Fruit fly (Drosophila melanogaster) whole organism, embryonic: ENCODE data around the gene Cyp4ac1.

ENCODE experiments used
- ATbp ChIP-seq: fragments of 200-800 bp; sonication (Bioruptor generic); optimal IDR thresholded peaks from 2 replicates; lab custom pipeline; 2017; ENCODE audit warnings: missing biosample characterization, mild to moderate bottlenecking, missing genetic modification characterization, missing genetic modification reagents
- Abd-B ChIP-seq: fragments of 200-800 bp; sonication (Bioruptor generic); optimal IDR thresholded peaks from 2 replicates; lab custom pipeline; 2018; ENCODE audit warnings: missing biosample characterization, mild to moderate bottlenecking, missing genetic modification characterization, moderate library complexity
- B-H1 ChIP-seq: fragments of 200-800 bp; sonication (Bioruptor generic); IDR thresholded peaks from 3 replicates; pipeline ENCODE4 v1.3.6; 2022; ENCODE audit warnings: missing biosample characterization, missing genetic modification characterization
- CG10209 ChIP-seq: fragments of 200-800 bp; sonication (Bioruptor generic); optimal IDR thresholded peaks from 3 replicates; lab custom pipeline; 2017; ENCODE audit warnings: missing biosample characterization, mild to moderate bottlenecking, missing genetic modification characterization, missing genetic modification reagents
- CG10462 ChIP-seq: fragments of 200-800 bp; sonication (Bioruptor generic); optimal IDR thresholded peaks from 2 replicates; lab custom pipeline; 2016; ENCODE audit warnings: missing biosample characterization, missing genetic modification characterization
- CG12744 ChIP-seq: fragments of 200-800 bp; sonication (Bioruptor generic); optimal IDR thresholded peaks from 2 replicates; lab custom pipeline; 2016; ENCODE audit warnings: missing biosample characterization, missing genetic modification characterization
- CG14050 ChIP-seq: fragments of 200-800 bp; sonication (Bioruptor generic); IDR thresholded peaks from 3 replicates; pipeline ENCODE4 v1.3.6; 2022; ENCODE audit warnings: missing biosample characterization, missing genetic modification characterization
- CG15479 ChIP-seq: fragments of 200-800 bp; sonication (Bioruptor generic); optimal IDR thresholded peaks from 3 replicates; lab custom pipeline; 2019; ENCODE audit warnings: missing biosample characterization, mild to moderate bottlenecking, missing genetic modification characterization, moderate library complexity
- CG16813 ChIP-seq: fragments of 200-800 bp; sonication (Bioruptor generic); IDR thresholded peaks from 3 replicates; pipeline ENCODE4 v1.3.6; 2022; ENCODE audit warnings: missing biosample characterization, missing genetic modification characterization; ENCODE audit not compliant: partially characterized antibody
- CG16815 ChIP-seq: fragments of 200-800 bp; sonication (Bioruptor generic); optimal IDR thresholded peaks from 3 replicates; lab custom pipeline; 2017; ENCODE audit warnings: missing biosample characterization, mild to moderate bottlenecking, missing genetic modification characterization
- CG17186 ChIP-seq: fragments of 200-800 bp; sonication (Bioruptor generic); optimal IDR thresholded peaks from 3 replicates; lab custom pipeline; 2017; ENCODE audit warnings: missing biosample characterization, missing genetic modification reagents, missing genetic modification characterization
- CG17361 ChIP-seq: fragments of 200-800 bp; sonication (Bioruptor generic); IDR thresholded peaks from 3 replicates; pipeline ENCODE4 v1.3.6; 2022; ENCODE audit warnings: missing biosample characterization, missing genetic modification characterization
- CG31441 ChIP-seq: fragments of 200-800 bp; sonication (Bioruptor generic); IDR thresholded peaks from 2 replicates; pipeline ENCODE4 v1.3.6; 2022; ENCODE audit warnings: missing biosample characterization, missing genetic modification characterization
- CG3995 ChIP-seq: fragments of 200-800 bp; sonication (Bioruptor generic); optimal IDR thresholded peaks from 3 replicates; lab custom pipeline; 2016; ENCODE audit warnings: missing biosample characterization, missing genetic modification characterization
- CG4328 ChIP-seq: fragments of 200-800 bp; sonication (Bioruptor generic); optimal IDR thresholded peaks from 3 replicates; lab custom pipeline; 2017; ENCODE audit warnings: missing biosample characterization, missing genetic modification reagents, missing genetic modification characterization
- CG4820 ChIP-seq: fragments of 200-800 bp; sonication (Bioruptor generic); optimal IDR thresholded peaks from 3 replicates; lab custom pipeline; 2016; ENCODE audit warnings: missing biosample characterization, missing genetic modification characterization
- CG5180 ChIP-seq: fragments of 200-800 bp; sonication (Bioruptor generic); optimal IDR thresholded peaks from 3 replicates; lab custom pipeline; 2017; ENCODE audit warnings: missing biosample characterization, missing genetic modification characterization, mild to moderate bottlenecking, moderate library complexity, missing genetic modification reagents
- CG6683 ChIP-seq: fragments of 200-800 bp; sonication (Bioruptor generic); optimal IDR thresholded peaks from 2 replicates; lab custom pipeline; 2017; ENCODE audit warnings: missing biosample characterization, mild to moderate bottlenecking, missing genetic modification characterization, missing genetic modification reagents
- CG6689 ChIP-seq: fragments of 200-800 bp; sonication (Bioruptor generic); IDR thresholded peaks from 2 replicates; pipeline ENCODE4 v1.3.6; 2022; ENCODE audit warnings: missing biosample characterization, missing genetic modification characterization
- CG8089 ChIP-seq: fragments of 200-800 bp; sonication (Bioruptor generic); optimal IDR thresholded peaks from 3 replicates; lab custom pipeline; 2016; ENCODE audit warnings: missing biosample characterization, missing genetic modification characterization
- CG8290 ChIP-seq, 3 experiments: fragments of 200-800 bp; sonication (Bioruptor generic); optimal IDR thresholded peaks; 2 replicates each; lab custom pipeline; 2016 to 2019; ENCODE audit warnings: missing biosample characterization in 3 of 3, missing genetic modification characterization in 3 of 3, mild to moderate bottlenecking in 2 of 3, moderate library complexity in 1 of 3
- CG8944 ChIP-seq: fragments of 200-800 bp; sonication (Bioruptor generic); optimal IDR thresholded peaks from 3 replicates; lab custom pipeline; 2016; ENCODE audit warnings: missing biosample characterization, missing genetic modification characterization
- CG9727 ChIP-seq: fragments of 200-800 bp; sonication (Bioruptor generic); optimal IDR thresholded peaks from 3 replicates; lab custom pipeline; 2017; ENCODE audit warnings: missing biosample characterization, mild to moderate bottlenecking, missing genetic modification characterization
- CG9797 ChIP-seq: fragments of 200-800 bp; sonication (Bioruptor generic); optimal IDR thresholded peaks from 3 replicates; lab custom pipeline; 2018; ENCODE audit warnings: missing biosample characterization, mild to moderate bottlenecking, missing genetic modification characterization
- CTCF ChIP-seq: fragments of 200-800 bp; sonication (Bioruptor generic); optimal IDR thresholded peaks from 2 replicates; lab custom pipeline; 2017; ENCODE audit warnings: missing biosample characterization, mild to moderate bottlenecking, missing genetic modification characterization, moderate library complexity
- Dip2 ChIP-seq: fragments of 200-800 bp; sonication (Bioruptor generic); IDR thresholded peaks from 2 replicates; pipeline ENCODE4 v1.3.6; 2022; ENCODE audit warnings: missing biosample characterization, missing genetic modification characterization
- Dp ChIP-seq: fragments of 200-800 bp; sonication (Bioruptor generic); optimal IDR thresholded peaks from 2 replicates; lab custom pipeline; 2018; ENCODE audit warnings: missing biosample characterization, mild to moderate bottlenecking, missing genetic modification characterization, moderate library complexity
- Fer2 ChIP-seq: fragments of 200-800 bp; sonication (Bioruptor generic); optimal IDR thresholded peaks from 2 replicates; lab custom pipeline; 2018; ENCODE audit warnings: missing biosample characterization, mild to moderate bottlenecking, missing genetic modification characterization, moderate library complexity
- Gug ChIP-seq: fragments of 200-800 bp; sonication (Bioruptor generic); IDR thresholded peaks from 4 replicates; pipeline ENCODE4 v1.3.6; 2022; ENCODE audit warnings: missing biosample characterization, missing genetic modification characterization
- Lhr ChIP-seq: fragments of 200-800 bp; sonication (Bioruptor generic); optimal IDR thresholded peaks from 3 replicates; lab custom pipeline; 2017; ENCODE audit warnings: mild to moderate bottlenecking, missing biosample characterization, missing genetic modification reagents, missing genetic modification characterization
- NFAT ChIP-seq: fragments of 200-800 bp; sonication (Bioruptor generic); IDR thresholded peaks from 2 replicates; pipeline ENCODE4 v1.3.6; 2022; ENCODE audit warnings: missing biosample characterization, missing genetic modification characterization
- Nf-YA ChIP-seq: fragments of 200-800 bp; sonication (Bioruptor generic); IDR thresholded peaks from 2 replicates; pipeline ENCODE4 v1.3.6; 2022; ENCODE audit warnings: missing biosample characterization, missing genetic modification characterization
- Oli ChIP-seq: fragments of 200-800 bp; sonication (Bioruptor generic); optimal IDR thresholded peaks from 2 replicates; lab custom pipeline; 2018; ENCODE audit warnings: missing biosample characterization, mild to moderate bottlenecking, missing genetic modification characterization, moderate library complexity
- Pdp1 ChIP-seq, 2 experiments: fragments of 200-800 bp; sonication (Bioruptor generic); optimal IDR thresholded peaks; 3 replicates each; lab custom pipeline; 2016; ENCODE audit warnings: missing biosample characterization in 2 of 2, missing genetic modification characterization in 2 of 2, mild to moderate bottlenecking in 1 of 2, moderate library complexity in 1 of 2
- Sox102F ChIP-seq: fragments of 200-800 bp; sonication (Bioruptor generic); optimal IDR thresholded peaks from 2 replicates; lab custom pipeline; 2018; ENCODE audit warnings: missing biosample characterization, mild to moderate bottlenecking, missing genetic modification characterization, moderate library complexity
- Spps ChIP-seq: fragments of 200-800 bp; sonication (Bioruptor generic); optimal IDR thresholded peaks from 2 replicates; lab custom pipeline; 2018; ENCODE audit warnings: missing biosample characterization, mild to moderate bottlenecking, missing genetic modification characterization
- btn ChIP-seq: fragments of 200-800 bp; sonication (Bioruptor generic); optimal IDR thresholded peaks from 2 replicates; lab custom pipeline; 2016; ENCODE audit warnings: missing biosample characterization, missing genetic modification characterization
- cato ChIP-seq: fragments of 200-800 bp; sonication (Bioruptor generic); optimal IDR thresholded peaks from 2 replicates; lab custom pipeline; 2016; ENCODE audit warnings: missing biosample characterization, missing genetic modification characterization, borderline replicate concordance
- chif ChIP-seq, 2 experiments: fragments of 200-800 bp; sonication (Bioruptor generic); optimal IDR thresholded peaks; 3 replicates each; lab custom pipeline; 2016; ENCODE audit warnings: missing biosample characterization in 2 of 2, missing genetic modification characterization in 2 of 2
- chn ChIP-seq: fragments of 200-800 bp; sonication (Bioruptor generic); optimal IDR thresholded peaks from 2 replicates; lab custom pipeline; 2016; ENCODE audit warnings: missing biosample characterization, missing genetic modification characterization
- cwo ChIP-seq: fragments of 200-800 bp; sonication (Bioruptor generic); optimal IDR thresholded peaks from 3 replicates; lab custom pipeline; 2017; ENCODE audit warnings: missing biosample characterization, missing genetic modification characterization, mild to moderate bottlenecking, moderate library complexity, missing genetic modification reagents
- emc ChIP-seq: fragments of 200-800 bp; sonication (Bioruptor generic); optimal IDR thresholded peaks from 2 replicates; lab custom pipeline; 2016; ENCODE audit warnings: missing biosample characterization, missing genetic modification characterization
- eve ChIP-seq, 2 experiments: fragments of >200 bp; optimal IDR thresholded peaks; 2 replicates each; lab custom pipeline; 2017; ENCODE audit warnings: missing biosample characterization in 2 of 2, missing genetic modification characterization in 2 of 2
- gsb-n ChIP-seq: fragments of 200-800 bp; sonication (Bioruptor generic); optimal IDR thresholded peaks from 3 replicates; lab custom pipeline; 2018; ENCODE audit warnings: missing biosample characterization, mild to moderate bottlenecking, missing genetic modification characterization
- h ChIP-seq: fragments of >200 bp; optimal IDR thresholded peaks from 2 replicates; lab custom pipeline; 2017
- nerfin-2 ChIP-seq: fragments of 200-800 bp; sonication (Bioruptor generic); IDR thresholded peaks from 2 replicates; pipeline ENCODE4 v1.3.6; 2022; ENCODE audit warnings: missing biosample characterization, missing genetic modification characterization; ENCODE audit not compliant: partially characterized antibody
- ranshi ChIP-seq: fragments of 200-800 bp; sonication (Bioruptor generic); IDR thresholded peaks from 2 replicates; pipeline ENCODE4 v1.3.6; 2022; ENCODE audit warnings: missing biosample characterization, missing genetic modification characterization
- ssp ChIP-seq: fragments of 200-800 bp; sonication (Bioruptor generic); IDR thresholded peaks from 2 replicates; pipeline ENCODE4 v1.3.6; 2022; ENCODE audit warnings: missing biosample characterization, missing genetic modification characterization
- sug ChIP-seq: fragments of 200-800 bp; optimal IDR thresholded peaks from 2 replicates; lab custom pipeline; 2019; ENCODE audit warnings: missing biosample characterization, mild to moderate bottlenecking, missing genetic modification characterization, moderate library complexity
- tap ChIP-seq: fragments of 200-800 bp; optimal IDR thresholded peaks from 3 replicates; lab custom pipeline; 2019; ENCODE audit warnings: missing biosample characterization, mild to moderate bottlenecking, missing genetic modification characterization, moderate library complexity
- tin ChIP-seq: fragments of 200-800 bp; sonication (Bioruptor generic); optimal IDR thresholded peaks from 3 replicates; lab custom pipeline; 2016; ENCODE audit warnings: missing biosample characterization, missing genetic modification characterization

The Cyp4ac1 gene

DNA sequence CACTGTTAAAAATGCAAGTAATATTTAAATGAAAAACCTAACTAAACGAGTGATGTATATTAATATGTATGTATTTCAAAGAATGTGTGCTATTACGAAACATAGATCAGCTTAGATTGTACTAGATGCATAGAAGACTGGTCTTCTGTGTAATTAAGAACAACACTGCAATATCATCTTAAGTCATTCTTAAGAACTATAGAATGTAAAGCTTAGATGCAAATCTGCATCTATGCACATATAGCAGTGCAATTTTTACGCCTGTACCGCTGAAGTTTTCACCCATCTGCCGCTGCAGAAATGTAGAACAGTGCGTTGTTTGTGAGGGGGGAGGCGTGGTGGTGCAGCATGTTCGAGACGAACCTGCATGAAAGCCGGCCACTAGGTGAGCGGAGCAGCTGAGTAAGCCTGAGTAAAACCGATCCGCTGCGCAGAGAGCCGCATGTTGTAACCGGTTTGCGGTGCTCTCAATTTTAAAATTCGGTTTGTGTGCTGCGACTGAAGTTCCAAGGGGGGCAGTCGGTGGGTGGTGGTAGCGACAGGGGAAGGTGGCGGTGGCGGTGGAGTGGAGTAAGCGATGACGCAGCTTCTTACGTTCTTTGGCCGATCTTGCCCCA lies 33.0 kb downstream of the Cyp4ac1 start (continued):
- TF ChIP-seq CTCF = no peak
- TF ChIP-seq CG15479 (GFP tag; lab: Kevin White, UChicago) = no peak
- no peak for TF ChIP-seq CG12744 (GFP tag; lab: Kevin White, UChicago)
- no peak for TF ChIP-seq CG10462
- no peak for TF ChIP-seq cwo (GFP tag; lab: Kevin White, UChicago)
- no peak for TF ChIP-seq ranshi (GFP tag; lab: Robert Waterston, UW)
- TF ChIP-seq CG14050 (GFP tag; lab: Robert Waterston, UW) = no peak
- TF ChIP-seq CG4328 (GFP tag; lab: Kevin White, UChicago) = no peak
- TF ChIP-seq gsb-n (tag; lab: Kevin White, UChicago) = peak; percentile 47
- TF ChIP-seq CG10209 = peak; percentile 10
- peak; percentile 55; the same call in 1 of the 2 replicates for TF ChIP-seq CG31441 (GFP tag; lab: Robert Waterston, UW)
- no peak for TF ChIP-seq tap (tag; lab: Kevin White, UChicago)
- TF ChIP-seq ssp (GFP tag; lab: Robert Waterston, UW) = no peak
- TF ChIP-seq sug (tag; lab: Kevin White, UChicago) = peak; percentile 19
- TF ChIP-seq chn (GFP tag; lab: Kevin White, UChicago) = no peak
- no peak for TF ChIP-seq CG8944 (GFP tag; lab: Kevin White, UChicago)
- no peak for TF ChIP-seq NFAT (GFP tag; lab: Robert Waterston, UW)
- TF ChIP-seq Dip2 = no peak
- no peak for TF ChIP-seq CG3995 (GFP tag; lab: Kevin White, UChicago)
- peak; percentile 13 for TF ChIP-seq Lhr (GFP tag; lab: Kevin White, UChicago)
- TF ChIP-seq Sox102F = no peak
- no peak for TF ChIP-seq eve (GFP tag; optimal IDR thresholded peaks at IDR 0.05; lab: Kevin White, UChicago)
- TF ChIP-seq Spps (tag; lab: Kevin White, UChicago) = peak; percentile 42
- TF ChIP-seq Abd-B (GFP tag; lab: Kevin White, UChicago) = no peak
- peak in 1 of 2 experiments; percentile 9 for TF ChIP-seq chif (GFP tag; optimal IDR thresholded peaks at IDR 0.05; lab: Kevin White, UChicago)
- TF ChIP-seq CG8089 (GFP tag; lab: Kevin White, UChicago) = no peak
- no peak for TF ChIP-seq Gug (GFP tag; lab: Robert Waterston, UW)
- TF ChIP-seq Fer2 = no peak
- TF ChIP-seq CG17186 = no peak
- TF ChIP-seq Oli (tag; lab: Kevin White, UChicago) = peak; percentile 52
- peak; percentile 1 for TF ChIP-seq tin (GFP tag; lab: Kevin White, UChicago)
- no peak for TF ChIP-seq nerfin-2
- TF ChIP-seq btn = no peak
- no peak for TF ChIP-seq CG16815 (GFP tag; lab: Kevin White, UChicago)
- no peak for TF ChIP-seq CG8290 (GFP tag; optimal IDR thresholded peaks at IDR 0.05; lab: Kevin White, UChicago)
- no peak for TF ChIP-seq CG8290 (tag; optimal IDR thresholded peaks at IDR 0.05; lab: Kevin White, UChicago)
- no peak for TF ChIP-seq Dp (GFP tag; lab: Kevin White, UChicago)
- TF ChIP-seq Nf-YA (GFP tag; lab: Robert Waterston, UW) = no peak
- no peak for TF ChIP-seq Pdp1 (GFP tag; optimal IDR thresholded peaks at IDR 0.05; lab: Kevin White, UChicago)
- peak; percentile 38 for TF ChIP-seq CG4820 (GFP tag; lab: Kevin White, UChicago)
- TF ChIP-seq CG6683 (GFP tag; lab: Kevin White, UChicago) = no peak
- no peak for TF ChIP-seq CG6689
- TF ChIP-seq CG9727 (GFP tag; lab: Kevin White, UChicago) = no peak
- peak; percentile 66 for TF ChIP-seq CG17361 (GFP tag; lab: Robert Waterston, UW)
- TF ChIP-seq CG5180 = peak; percentile 99
- no peak for TF ChIP-seq h (lab: Kevin White, UChicago)
- TF ChIP-seq B-H1 (GFP tag; lab: Robert Waterston, UW) = no peak
- no peak for TF ChIP-seq cato (GFP tag; lab: Kevin White, UChicago)
- no peak for TF ChIP-seq CG16813 (GFP tag; lab: Robert Waterston, UW)
- TF ChIP-seq ATbp (GFP tag; lab: Kevin White, UChicago) = peak; percentile 18
- TF ChIP-seq emc (GFP tag; lab: Kevin White, UChicago) = no peak
- no peak for TF ChIP-seq CG9797 (GFP tag; lab: Kevin White, UChicago)
